Worm (Caenorhabditis elegans) whole organism, L3 larva: ENCODE data around the gene exc-13.

Experiments
- ZK546.5 ChIP-seq: sonication (generic microtip); optimal IDR thresholded peaks from 2 replicates; lab custom pipeline; 2017; ENCODE audit warnings: missing biosample characterization, missing genetic modification characterization
- fkh-10 ChIP-seq: sonication (generic microtip); optimal IDR thresholded peaks from 2 replicates; lab custom pipeline; 2017; ENCODE audit warnings: missing biosample characterization, missing genetic modification reagents, missing genetic modification characterization
- jun-1 ChIP-seq: fragments of 150-350 bp; optimal IDR thresholded peaks from 2 replicates; lab custom pipeline; 2014; ENCODE audit warnings: missing biosample characterization, missing genetic modification reagents, missing genetic modification characterization
- lin-39 ChIP-seq: fragments of 150-350 bp; optimal IDR thresholded peaks from 2 replicates; lab custom pipeline; 2018; ENCODE audit warnings: missing biosample characterization, missing genetic modification reagents, missing genetic modification characterization
- nfya-1 ChIP-seq: sonication (generic microtip); optimal IDR thresholded peaks from 2 replicates; lab custom pipeline; 2017; ENCODE audit warnings: missing genetic modification characterization, mild to moderate bottlenecking, missing compliant biosample characterization, antibody characterized with exemption, moderate library complexity; ENCODE audit not compliant: insufficient read depth
- nhr-11 ChIP-seq: fragments of 150-350 bp; optimal IDR thresholded peaks from 2 replicates; lab custom pipeline; 2014; ENCODE audit warnings: missing biosample characterization, missing genetic modification characterization
- nhr-23 ChIP-seq: fragments of 150-350 bp; optimal IDR thresholded peaks from 2 replicates; lab custom pipeline; 2014; ENCODE audit warnings: missing biosample characterization, missing genetic modification reagents, missing genetic modification characterization
- nhr-77 ChIP-seq: fragments of 150-350 bp; optimal IDR thresholded peaks from 2 replicates; lab custom pipeline; 2014; ENCODE audit warnings: missing biosample characterization, missing genetic modification characterization
- unc-62 ChIP-seq: fragments of 150-350 bp; sonication (generic microtip); optimal IDR thresholded peaks from 4 replicates; lab custom pipeline; 2014; ENCODE audit warnings: missing biosample characterization, missing genetic modification reagents, missing genetic modification characterization
- zag-1 ChIP-seq: fragments of 150-350 bp; optimal IDR thresholded peaks from 2 replicates; lab custom pipeline; 2014; ENCODE audit warnings: missing biosample characterization, missing genetic modification characterization
- ztf-4 ChIP-seq: fragments of 150-350 bp; optimal IDR thresholded peaks from 2 replicates; lab custom pipeline; 2014; ENCODE audit warnings: missing biosample characterization, missing genetic modification characterization

- TF ChIP-seq ZK546.5 (tag; lab: Kevin White, UChicago) (no peak), ztf-4 (tag; lab: Kevin White, UChicago) (no peak), lin-39 (no peak), nhr-23 (no peak), zag-1 (tag; lab: Kevin White, UChicago) (no peak), nfya-1 (no peak), nhr-77 (tag; lab: Kevin White, UChicago) (no peak), fkh-10 (GFP tag; lab: Kevin White, UChicago) (no peak), jun-1 (tag; lab: Kevin White, UChicago) (no peak), nhr-11 (no peak), unc-62 (no peak)
These were observed 37.3 kb downstream of the exc-13 start, which contains the start of gene srj-13 for ce11 chrV:7402355-7402754.
